Fruit fly (Drosophila melanogaster): Measurements from ENCODE around the gene Itpr.

Gene Itpr

DNA sequence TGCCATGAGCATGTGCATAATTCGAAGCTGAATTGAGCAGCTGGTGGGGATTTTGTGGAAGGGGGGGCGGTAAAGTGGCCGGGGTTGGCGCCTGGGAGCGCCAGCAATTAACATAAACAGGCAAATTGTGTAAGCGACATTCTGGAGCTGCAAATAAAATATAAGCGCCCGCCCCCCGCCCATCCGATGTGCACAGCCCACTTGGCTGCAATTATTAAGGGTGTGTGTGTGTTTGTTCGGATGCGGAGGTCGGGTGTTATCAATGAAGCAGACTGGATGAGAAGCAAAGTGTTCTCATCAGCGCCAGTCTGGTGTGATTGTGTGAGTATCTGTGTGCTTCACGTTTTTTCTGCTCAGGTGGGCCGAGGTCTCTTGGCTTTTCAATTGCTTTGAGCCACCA, 2.9 kb downstream of the Itpr start (continued):
- no peak for TF ChIP-seq dan (GFP tag; IDR thresholded peaks at IDR 0.05)
- TF ChIP-seq Xbp1 (GFP tag; optimal IDR thresholded peaks at IDR 0.05), result no peak
- TF ChIP-seq ham (GFP tag; IDR thresholded peaks at IDR 0.05), result no peak
- TF ChIP-seq Dp (GFP tag; optimal IDR thresholded peaks at IDR 0.05), result no peak
- TF ChIP-seq zen (tag; optimal IDR thresholded peaks at IDR 0.05), result no peak
- 0 out of 4 replicates have a peak, but pooled peaks have one; percentile 58 for TF ChIP-seq chinmo (GFP tag; IDR thresholded peaks at IDR 0.05; ENCODE audit: partially characterized antibody)
- no peak for TF ChIP-seq Sry-β (GFP tag; optimal IDR thresholded peaks at IDR 0.05)
- no peak for TF ChIP-seq CG7745 (tag; optimal IDR thresholded peaks at IDR 0.05)
- TF ChIP-seq gt (GFP tag; IDR thresholded peaks at IDR 0.05), result 0 out of 2 replicates have a peak, but pooled peaks have one; percentile 7
- no peak for TF ChIP-seq CTCF (GFP tag; optimal IDR thresholded peaks at IDR 0.05)
- TF ChIP-seq Fer2 (tag; optimal IDR thresholded peaks at IDR 0.05), result no peak
- no peak for TF ChIP-seq slou (GFP tag; optimal IDR thresholded peaks at IDR 0.05)
- TF ChIP-seq sna (GFP tag; IDR thresholded peaks at IDR 0.05; ENCODE audit: partially characterized antibody), result no peak
- no peak for TF ChIP-seq CG1647 (GFP tag; optimal IDR thresholded peaks at IDR 0.05)
- no peak for TF ChIP-seq CG7271 (tag; optimal IDR thresholded peaks at IDR 0.05)
- TF ChIP-seq Mad (GFP tag; optimal IDR thresholded peaks at IDR 0.05), result no peak
- TF ChIP-seq CG32532 (GFP tag; IDR thresholded peaks at IDR 0.05), result no peak
- peak; percentile 27 for TF ChIP-seq Ets65A (GFP tag)
- no peak for TF ChIP-seq trem (tag; optimal IDR thresholded peaks at IDR 0.05)
- TF ChIP-seq CG4404 (GFP tag; IDR thresholded peaks at IDR 0.05), result no peak
- no peak for TF ChIP-seq Lpt (GFP tag; optimal IDR thresholded peaks at IDR 0.05)
- TF ChIP-seq eyg (GFP tag; optimal IDR thresholded peaks at IDR 0.05), result no peak

DNA sequence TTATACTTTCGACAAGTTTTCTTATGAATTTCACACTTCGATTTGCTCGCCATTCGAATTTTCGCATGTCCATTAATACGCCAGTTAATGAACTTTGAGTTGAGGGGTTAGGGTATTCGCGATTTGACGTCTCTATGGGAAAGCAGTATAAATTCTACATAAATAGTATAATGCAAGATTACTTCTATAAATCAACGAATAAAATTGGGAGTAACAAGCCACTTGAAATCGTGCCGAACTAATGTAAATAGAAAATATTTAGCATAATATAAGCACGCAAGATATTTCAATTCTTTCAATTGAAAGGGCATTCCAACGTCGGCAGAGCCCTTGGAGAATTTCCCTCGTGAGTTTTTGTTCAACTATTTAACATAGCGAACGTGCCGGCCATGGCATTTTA, 3.6 kb downstream of the Itpr start:
- TF ChIP-seq D19A (tag; optimal IDR thresholded peaks at IDR 0.05) (peak; percentile 77), CG9797 (GFP tag; optimal IDR thresholded peaks at IDR 0.05) (no peak), Dip3 (GFP tag; optimal IDR thresholded peaks at IDR 0.05) (no peak), sens (GFP tag) (peak; percentile 61)

DNA sequence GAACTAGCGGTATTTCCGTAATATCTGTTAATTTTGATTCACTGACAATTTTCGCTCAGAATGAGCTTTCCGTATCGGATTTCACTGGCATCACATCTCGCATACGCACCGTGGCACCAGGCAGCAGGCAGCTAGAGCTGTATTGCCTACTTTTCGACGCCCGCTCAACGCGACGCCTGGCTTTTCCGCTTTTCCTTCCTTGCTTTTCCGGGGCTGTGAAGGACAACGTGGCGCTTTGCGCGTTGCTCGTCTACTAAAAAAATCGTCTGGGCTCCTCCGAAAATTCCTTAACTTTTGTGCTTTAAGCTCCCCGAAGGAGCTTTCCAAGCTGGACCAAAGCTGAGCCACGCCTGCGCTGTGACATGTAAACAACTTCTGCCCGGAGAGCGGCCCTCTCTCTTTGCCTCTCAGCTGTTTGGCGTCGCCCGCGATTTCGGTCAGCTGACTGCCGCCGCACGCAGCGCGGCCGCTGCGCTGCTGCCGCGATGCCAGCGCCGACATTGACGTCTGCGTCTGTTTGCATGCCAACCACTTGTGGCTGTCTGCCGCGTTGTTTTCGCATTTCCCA, 6.2 kb downstream of the Itpr start, which contains the start of the genes CG43845 and Nmdar1:
TSS of gene CG43845 (minus strand) at position 51 of the 568 bp plus-strand sequence.
TSS of gene Nmdar1 (minus strand) at position 259 of the 568 bp plus-strand sequence.
- TF ChIP-seq CG14710 (tag; optimal IDR thresholded peaks at IDR 0.05) (no peak), CG14014 (GFP tag; IDR thresholded peaks at IDR 0.05) (no peak), ftz-f1 (GFP tag; optimal IDR thresholded peaks at IDR 0.05) (no peak), NC2β (GFP tag; optimal IDR thresholded peaks at IDR 0.05) (no peak), cato (GFP tag; optimal IDR thresholded peaks at IDR 0.05; ENCODE audit: borderline replicate concordance) (no peak), CG4424 (GFP tag; optimal IDR thresholded peaks at IDR 0.05) (no peak), Awh (GFP tag; IDR thresholded peaks at IDR 0.05) (no peak), CG34376 (GFP tag; optimal IDR thresholded peaks at IDR 0.05) (peak; percentile 25), CG1603 (tag; optimal IDR thresholded peaks at IDR 0.05) (no peak), Jarid2 (GFP tag; optimal IDR thresholded peaks at IDR 0.05) (peak; percentile 0), CG33557 (GFP tag; optimal IDR thresholded peaks at IDR 0.05) (no peak), run (tag; optimal IDR thresholded peaks at IDR 0.05) (no peak), CG2889 (GFP tag; IDR thresholded peaks at IDR 0.05) (no peak), CG10959 (GFP tag; IDR thresholded peaks at IDR 0.05) (0 out of 2 replicates have a peak, but pooled peaks have one; percentile 26), peb (GFP tag; IDR thresholded peaks at IDR 0.05) (no peak), CG13287 (GFP tag; IDR thresholded peaks at IDR 0.05; ENCODE audit: partially characterized antibody) (peak; percentile 68), Atf6 (GFP tag; IDR thresholded peaks at IDR 0.05) (no peak), TFAM (GFP tag; optimal IDR thresholded peaks at IDR 0.05) (no peak), unc-4 (GFP tag; IDR thresholded peaks at IDR 0.05; ENCODE audit: partially characterized antibody) (peak; percentile 51), abd-A (tag; optimal IDR thresholded peaks at IDR 0.05) (no peak), CG6254 (GFP tag; optimal IDR thresholded peaks at IDR 0.05) (no peak), Trl (optimal IDR thresholded peaks at IDR 0.05) (peak; percentile 57 to 61), Trl (GFP tag; optimal IDR thresholded peaks at IDR 0.05) (peak; percentile 17), CG16863 (GFP tag; optimal IDR thresholded peaks at IDR 0.05) (no peak), bowl (GFP tag; IDR thresholded peaks at IDR 0.05) (no peak)
